Fruit fly (Drosophila melanogaster) whole organism, pupa: ENCODE measurements around the gene CG13895.

Experiments
- CG12605 ChIP-seq: fragments of 200-800 bp; sonication (Bioruptor generic); IDR thresholded peaks from 2 replicates; pipeline ENCODE4 v1.3.6; 2022; ENCODE audit warnings: missing biosample characterization, missing genetic modification characterization
- CG14655 ChIP-seq: fragments of 200-800 bp; sonication (Bioruptor generic); optimal IDR thresholded peaks from 3 replicates; lab custom pipeline; 2017; ENCODE audit warnings: mild to moderate bottlenecking, missing biosample characterization, missing genetic modification reagents, missing genetic modification characterization
- CG17806 ChIP-seq: fragments of 200-800 bp; sonication (Bioruptor generic); optimal IDR thresholded peaks from 2 replicates; lab custom pipeline; 2018; ENCODE audit warnings: missing biosample characterization, mild to moderate bottlenecking, missing genetic modification characterization, moderate library complexity
- CG8159 ChIP-seq: fragments of 200-800 bp; sonication (Bioruptor generic); optimal IDR thresholded peaks from 3 replicates; lab custom pipeline; 2018; ENCODE audit warnings: missing biosample characterization, mild to moderate bottlenecking, missing genetic modification characterization, moderate library complexity
- D1 ChIP-seq: fragments of 200-800 bp; sonication (Bioruptor generic); optimal IDR thresholded peaks from 2 replicates; lab custom pipeline; 2018; ENCODE audit warnings: missing biosample characterization, mild to moderate bottlenecking, missing genetic modification characterization, moderate library complexity
- EcR ChIP-seq: fragments of 200-800 bp; sonication (Bioruptor generic); optimal IDR thresholded peaks from 3 replicates; lab custom pipeline; 2019; ENCODE audit warnings: missing biosample characterization, missing genetic modification characterization, mild to moderate bottlenecking, moderate library complexity, missing genetic modification reagents
- Ets98B ChIP-seq: fragments of 200-800 bp; sonication (Bioruptor generic); IDR thresholded peaks from 2 replicates; pipeline ENCODE4 v1.3.6; 2022; ENCODE audit warnings: missing biosample characterization, missing genetic modification characterization
- Pif1A ChIP-seq: fragments of 200-800 bp; sonication (Bioruptor generic); optimal IDR thresholded peaks from 3 replicates; lab custom pipeline; 2016; ENCODE audit warnings: missing biosample characterization, missing genetic modification characterization
- gl ChIP-seq: fragments of 200-800 bp; sonication (Bioruptor generic); optimal IDR thresholded peaks from 2 replicates; lab custom pipeline; 2018; ENCODE audit warnings: missing biosample characterization, mild to moderate bottlenecking, missing genetic modification characterization

dm6 chr3L:753568-754156 lies 45.7 kb upstream of the CG13895 start:
- TF ChIP-seq gl (tag; lab: Kevin White, UChicago) (no peak), CG14655 (no peak), CG12605 (no peak), Pif1A (GFP tag; lab: Kevin White, UChicago) (no peak), Ets98B (GFP tag; lab: Robert Waterston, UW) (peak; percentile 58), D1 (no peak), EcR (GFP tag; lab: Kevin White, UChicago) (no peak), CG17806 (tag; lab: Kevin White, UChicago) (no peak), CG8159 (no peak)
